Fruit fly (Drosophila melanogaster) whole organism, embryonic: ENCODE measurements around the gene CG9733.
A peak's percentile ranks its signal among the peaks of the same experiment; 100 is the strongest.

Experiments used
- Antp ChIP-seq: fragments of 200-800 bp; sonication (Bioruptor generic); optimal IDR thresholded peaks from 3 replicates; lab custom pipeline; 2016; ENCODE audit warnings: missing biosample characterization, missing genetic modification characterization
- CG10543 ChIP-seq: fragments of 200-800 bp; sonication (Bioruptor generic); optimal IDR thresholded peaks from 3 replicates; lab custom pipeline; 2017; ENCODE audit warnings: missing biosample characterization, mild to moderate bottlenecking, missing genetic modification characterization, moderate library complexity
- CG10654 ChIP-seq: fragments of 200-800 bp; sonication (Bioruptor generic); optimal IDR thresholded peaks from 2 replicates; lab custom pipeline; 2016; ENCODE audit warnings: missing biosample characterization, missing genetic modification characterization
- CG11695 ChIP-seq: fragments of 200-800 bp; sonication (Bioruptor generic); IDR thresholded peaks from 3 replicates; pipeline ENCODE4 v1.3.6; 2022; ENCODE audit warnings: missing biosample characterization, missing genetic modification characterization
- CG12219 ChIP-seq: fragments of 200-800 bp; sonication (Bioruptor generic); optimal IDR thresholded peaks from 3 replicates; lab custom pipeline; 2018; ENCODE audit warnings: missing biosample characterization, mild to moderate bottlenecking, missing genetic modification characterization
- CG12391 ChIP-seq: fragments of 200-800 bp; sonication (Bioruptor generic); optimal IDR thresholded peaks from 3 replicates; lab custom pipeline; 2018; ENCODE audit warnings: missing biosample characterization, mild to moderate bottlenecking, missing genetic modification characterization, moderate library complexity
- CG13424 ChIP-seq: fragments of 200-800 bp; sonication (Bioruptor generic); optimal IDR thresholded peaks from 2 replicates; lab custom pipeline; 2019; ENCODE audit warnings: missing biosample characterization, mild to moderate bottlenecking, missing genetic modification characterization, moderate library complexity
- CG13624 ChIP-seq: fragments of 200-800 bp; sonication (Bioruptor generic); optimal IDR thresholded peaks from 2 replicates; lab custom pipeline; 2016; ENCODE audit warnings: missing biosample characterization, missing genetic modification characterization
- CG14860 ChIP-seq: fragments of 200-800 bp; sonication (Bioruptor generic); IDR thresholded peaks from 3 replicates; pipeline ENCODE4 v1.3.6; 2022; ENCODE audit warnings: missing biosample characterization, missing genetic modification characterization; ENCODE audit not compliant: partially characterized antibody
- CG1647 ChIP-seq: fragments of 200-800 bp; sonication (Bioruptor generic); optimal IDR thresholded peaks from 3 replicates; lab custom pipeline; 2016; ENCODE audit warnings: missing biosample characterization, missing genetic modification characterization
- CG16863 ChIP-seq: fragments of 200-800 bp; sonication (Bioruptor generic); optimal IDR thresholded peaks from 3 replicates; lab custom pipeline; 2016; ENCODE audit warnings: missing biosample characterization, missing genetic modification characterization
- CG1832 ChIP-seq: fragments of 200-800 bp; sonication (Bioruptor generic); optimal IDR thresholded peaks from 2 replicates; lab custom pipeline; 2017; ENCODE audit warnings: missing biosample characterization, mild to moderate bottlenecking, missing genetic modification characterization, inconsistent platforms
- CG18599 ChIP-seq: fragments of 200-800 bp; sonication (Bioruptor generic); optimal IDR thresholded peaks from 3 replicates; lab custom pipeline; 2017; ENCODE audit warnings: missing biosample characterization, missing genetic modification characterization, mild to moderate bottlenecking, moderate library complexity, missing genetic modification reagents
- CG30403 ChIP-seq: fragments of 200-800 bp; sonication (Bioruptor generic); optimal IDR thresholded peaks from 3 replicates; lab custom pipeline; 2016; ENCODE audit warnings: missing biosample characterization, missing genetic modification characterization
- CG31365 ChIP-seq: fragments of 200-800 bp; sonication (Bioruptor generic); optimal IDR thresholded peaks from 2 replicates; lab custom pipeline; 2018; ENCODE audit warnings: missing biosample characterization, mild to moderate bottlenecking, missing genetic modification characterization
- CG32772 ChIP-seq: fragments of 200-800 bp; sonication (Bioruptor generic); IDR thresholded peaks from 2 replicates; pipeline ENCODE4 v1.3.6; 2022; ENCODE audit warnings: missing biosample characterization, missing genetic modification characterization
- CG6254 ChIP-seq: fragments of 200-800 bp; sonication (Bioruptor generic); optimal IDR thresholded peaks from 3 replicates; lab custom pipeline; 2017; ENCODE audit warnings: mild to moderate bottlenecking, missing biosample characterization, missing genetic modification reagents, missing genetic modification characterization
- CG6683 ChIP-seq: fragments of 200-800 bp; sonication (Bioruptor generic); optimal IDR thresholded peaks from 2 replicates; lab custom pipeline; 2017; ENCODE audit warnings: missing biosample characterization, mild to moderate bottlenecking, missing genetic modification characterization, missing genetic modification reagents
- CG6689 ChIP-seq: fragments of 200-800 bp; sonication (Bioruptor generic); IDR thresholded peaks from 2 replicates; pipeline ENCODE4 v1.3.6; 2022; ENCODE audit warnings: missing biosample characterization, missing genetic modification characterization
- CG7786 ChIP-seq: fragments of 200-800 bp; sonication (Bioruptor generic); optimal IDR thresholded peaks from 2 replicates; lab custom pipeline; 2016; ENCODE audit warnings: missing biosample characterization, missing genetic modification characterization
- CG7839 ChIP-seq: fragments of 200-800 bp; sonication (Bioruptor generic); optimal IDR thresholded peaks from 3 replicates; lab custom pipeline; 2018; ENCODE audit warnings: missing biosample characterization, mild to moderate bottlenecking, missing genetic modification characterization, moderate library complexity
- CTCF ChIP-seq: fragments of 200-800 bp; sonication (Bioruptor generic); optimal IDR thresholded peaks from 2 replicates; lab custom pipeline; 2017; ENCODE audit warnings: missing biosample characterization, mild to moderate bottlenecking, missing genetic modification characterization, moderate library complexity
- HLH4C ChIP-seq: fragments of 200-800 bp; sonication (Bioruptor generic); IDR thresholded peaks from 3 replicates; pipeline ENCODE4 v1.3.6; 2022; ENCODE audit warnings: missing biosample characterization, missing genetic modification characterization; ENCODE audit not compliant: partially characterized antibody
- Hmr ChIP-seq: fragments of 200-800 bp; sonication (Bioruptor generic); optimal IDR thresholded peaks from 3 replicates; lab custom pipeline; 2017; ENCODE audit warnings: mild to moderate bottlenecking, missing biosample characterization, missing genetic modification reagents, missing genetic modification characterization
- MBD-R2 ChIP-seq: fragments of 200-800 bp; sonication (Bioruptor generic); IDR thresholded peaks from 2 replicates; pipeline ENCODE4 v1.3.6; 2022; ENCODE audit warnings: missing biosample characterization, missing genetic modification characterization
- Side ChIP-seq: fragments of 200-800 bp; sonication (Bioruptor generic); optimal IDR thresholded peaks from 2 replicates; lab custom pipeline; 2016; ENCODE audit warnings: missing biosample characterization, missing genetic modification characterization
- Sry-δ ChIP-seq: fragments of 200-800 bp; sonication (Bioruptor generic); optimal IDR thresholded peaks from 2 replicates; lab custom pipeline; 2016; ENCODE audit warnings: missing biosample characterization, missing genetic modification characterization
- cad ChIP-seq: fragments of >200 bp; optimal IDR thresholded peaks from 2 replicates; lab custom pipeline; 2017; ENCODE audit warnings: missing biosample characterization, missing genetic modification characterization
- corto ChIP-seq: fragments of 200-800 bp; sonication (Bioruptor generic); optimal IDR thresholded peaks from 2 replicates; lab custom pipeline; 2016; ENCODE audit warnings: missing biosample characterization, mild to moderate bottlenecking, missing genetic modification characterization, moderate library complexity
- crp ChIP-seq, 2 experiments: fragments of 200-800 bp; sonication (Bioruptor generic); optimal IDR thresholded peaks; 2 replicates in 1 of 2; 3 replicates in 1 of 2; lab custom pipeline; 2017; ENCODE audit warnings: missing biosample characterization in 2 of 2, missing genetic modification characterization in 2 of 2, mild to moderate bottlenecking in 1 of 2, moderate library complexity in 1 of 2
- cwo ChIP-seq: fragments of 200-800 bp; sonication (Bioruptor generic); optimal IDR thresholded peaks from 3 replicates; lab custom pipeline; 2017; ENCODE audit warnings: missing biosample characterization, missing genetic modification characterization, mild to moderate bottlenecking, moderate library complexity, missing genetic modification reagents
- da ChIP-seq: fragments of 200-800 bp; sonication (Bioruptor generic); optimal IDR thresholded peaks from 2 replicates; lab custom pipeline; 2016; ENCODE audit warnings: missing biosample characterization, missing genetic modification characterization
- fd3F ChIP-seq: fragments of 200-800 bp; sonication (Bioruptor generic); optimal IDR thresholded peaks from 2 replicates; lab custom pipeline; 2018; ENCODE audit warnings: missing biosample characterization, mild to moderate bottlenecking, missing genetic modification characterization, moderate library complexity
- ftz-f1 ChIP-seq: fragments of 200-800 bp; sonication (Bioruptor generic); optimal IDR thresholded peaks from 2 replicates; lab custom pipeline; 2016; ENCODE audit warnings: missing biosample characterization, missing genetic modification characterization
- hb ChIP-seq: fragments of 200-800 bp; sonication (Bioruptor generic); IDR thresholded peaks from 3 replicates; pipeline ENCODE4 v1.3.6; 2022; ENCODE audit warnings: missing biosample characterization, missing genetic modification characterization; ENCODE audit not compliant: partially characterized antibody
- lov ChIP-seq, 2 experiments: fragments of 200-800 bp in 1 of 2; fragments of >200 bp in 1 of 2; sonication (Bioruptor generic) in 1 of 2; IDR thresholded peaks in 1 of 2; optimal IDR thresholded peaks in 1 of 2; 2 replicates in 1 of 2; 3 replicates in 1 of 2; pipeline versions ENCODE4 v1.3.6 to Lab custom; 2017 to 2022; ENCODE audit warnings: missing biosample characterization in 1 of 2, missing genetic modification characterization in 1 of 2
- mld ChIP-seq: fragments of 200-800 bp; sonication (Bioruptor generic); IDR thresholded peaks from 3 replicates; pipeline ENCODE4 v1.3.6; 2022; ENCODE audit warnings: missing biosample characterization, missing genetic modification characterization; ENCODE audit not compliant: partially characterized antibody
- pros ChIP-seq: fragments of 200-800 bp; sonication (Bioruptor generic); optimal IDR thresholded peaks from 3 replicates; lab custom pipeline; 2019; ENCODE audit warnings: missing biosample characterization, mild to moderate bottlenecking, missing genetic modification characterization, moderate library complexity
- psq ChIP-seq: fragments of 200-800 bp; sonication (Bioruptor generic); optimal IDR thresholded peaks from 2 replicates; lab custom pipeline; 2017; ENCODE audit warnings: missing biosample characterization, missing genetic modification characterization
- sima ChIP-seq: fragments of 200-800 bp; sonication (Bioruptor generic); optimal IDR thresholded peaks from 2 replicates; lab custom pipeline; 2016; ENCODE audit warnings: missing biosample characterization, missing genetic modification characterization
- slp2 ChIP-seq: fragments of 200-800 bp; sonication (Bioruptor generic); optimal IDR thresholded peaks from 2 replicates; lab custom pipeline; 2016; ENCODE audit warnings: missing biosample characterization, missing genetic modification characterization
- sr ChIP-seq: fragments of 200-800 bp; sonication (Bioruptor generic); IDR thresholded peaks from 3 replicates; pipeline ENCODE4 v1.3.6; 2022; ENCODE audit warnings: missing biosample characterization, missing genetic modification characterization
- tgo ChIP-seq: fragments of 200-800 bp; sonication (Bioruptor generic); IDR thresholded peaks from 3 replicates; pipeline ENCODE4 v1.3.6; 2022; ENCODE audit warnings: missing biosample characterization, missing genetic modification characterization
- tll ChIP-seq, 2 experiments: fragments of 200-800 bp in 1 of 2; fragments of >200 bp in 1 of 2; sonication (Bioruptor generic) in 1 of 2; optimal IDR thresholded peaks; 2 replicates each; lab custom pipeline; 2017 to 2019; ENCODE audit warnings: missing biosample characterization in 2 of 2, missing genetic modification characterization in 2 of 2, mild to moderate bottlenecking in 1 of 2, moderate library complexity in 1 of 2
- twi ChIP-seq: fragments of 200-800 bp; optimal IDR thresholded peaks from 2 replicates; lab custom pipeline; 2019; ENCODE audit warnings: missing biosample characterization, mild to moderate bottlenecking, missing genetic modification characterization, moderate library complexity
- wek ChIP-seq: fragments of 200-800 bp; sonication (Bioruptor generic); optimal IDR thresholded peaks from 3 replicates; lab custom pipeline; 2018; ENCODE audit warnings: missing biosample characterization, mild to moderate bottlenecking, missing genetic modification characterization, moderate library complexity
- wor ChIP-seq: fragments of 200-800 bp; sonication (Bioruptor generic); IDR thresholded peaks from 2 replicates; pipeline ENCODE4 v1.3.6; 2022; ENCODE audit warnings: missing biosample characterization, missing genetic modification characterization
- yki ChIP-seq: fragments of >200 bp; optimal IDR thresholded peaks from 3 replicates; lab custom pipeline; 2018

CG9733 gene

DNA sequence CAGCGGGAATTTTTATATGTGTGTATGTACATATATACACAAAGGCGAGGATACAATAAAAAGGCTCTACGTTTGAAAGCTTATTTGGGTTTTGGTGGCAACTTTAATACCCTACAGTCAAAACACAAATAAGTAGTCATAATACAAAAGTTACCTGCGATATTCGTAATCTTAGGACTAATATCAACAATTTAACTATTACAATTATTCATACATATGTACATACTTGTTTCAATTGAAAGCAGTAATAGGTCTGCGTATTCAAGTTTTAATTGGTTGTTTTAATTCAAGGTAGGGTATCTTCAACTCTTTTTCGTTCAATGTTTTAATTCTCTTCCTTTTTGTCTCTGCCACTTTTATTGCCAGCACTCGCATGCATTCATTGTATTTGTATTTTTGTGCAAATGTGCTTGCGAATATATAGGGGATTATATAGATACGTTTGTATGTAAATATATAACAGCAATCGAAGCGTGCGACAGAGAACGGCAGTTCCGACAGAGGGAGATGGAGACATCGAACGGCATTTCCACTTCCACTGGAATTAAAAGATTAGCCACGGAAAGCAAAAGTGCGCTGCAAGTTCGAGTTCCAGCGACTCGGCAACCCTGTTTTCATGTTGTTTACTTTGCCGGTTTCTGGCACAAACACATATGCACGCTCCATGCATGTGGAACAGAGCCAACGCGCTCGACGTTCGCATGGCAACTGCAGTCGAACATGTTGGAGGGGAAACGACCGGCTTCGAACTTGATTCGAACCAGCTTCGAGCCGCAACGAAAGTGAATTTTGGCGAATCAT, 30.2 kb upstream of the CG9733 start (continued):
- TF ChIP-seq CG18599 = peak; percentile 14
- TF ChIP-seq CG6254 (GFP tag; lab: Kevin White, UChicago) = peak; percentile 61
- TF ChIP-seq cad (GFP tag; lab: Kevin White, UChicago) = no peak
- TF ChIP-seq CG31365 (tag; lab: Kevin White, UChicago) = no peak
- no peak for TF ChIP-seq crp (GFP tag; optimal IDR thresholded peaks at IDR 0.05; lab: Kevin White, UChicago)
- TF ChIP-seq CG13424 (tag; lab: Kevin White, UChicago) = peak; percentile 43
- TF ChIP-seq lov (optimal IDR thresholded peaks at IDR 0.05; lab: Kevin White, UChicago) = no peak
- TF ChIP-seq lov (GFP tag; IDR thresholded peaks at IDR 0.05; lab: Robert Waterston, UW) = peak; percentile 76; the same call in 1 of the 3 replicates
- TF ChIP-seq CG7839 (tag; lab: Kevin White, UChicago) = peak; percentile 38
- 0 out of 3 replicates have a peak, but pooled peaks have one; percentile 36 for TF ChIP-seq tgo (GFP tag; lab: Robert Waterston, UW)
- 0 out of 3 replicates have a peak, but pooled peaks have one; percentile 22 for TF ChIP-seq HLH4C (GFP tag; lab: Robert Waterston, UW)
- TF ChIP-seq yki (lab: Kevin White, UChicago) = no peak
- peak; percentile 26 for TF ChIP-seq fd3F (GFP tag; lab: Kevin White, UChicago)
- TF ChIP-seq Antp (GFP tag; lab: Kevin White, UChicago) = peak; percentile 54
- TF ChIP-seq hb (GFP tag; lab: Robert Waterston, UW) = no peak
- no peak for TF ChIP-seq Sry-δ
- TF ChIP-seq twi = peak; percentile 37
- no peak for TF ChIP-seq psq (GFP tag; lab: Kevin White, UChicago)
- TF ChIP-seq CG16863 (GFP tag; lab: Kevin White, UChicago) = peak; percentile 55
- peak; percentile 26 for TF ChIP-seq CG12391
- TF ChIP-seq CG32772 (GFP tag; lab: Robert Waterston, UW) = no peak
- peak; percentile 36 for TF ChIP-seq CG12219 (GFP tag; lab: Kevin White, UChicago)
- TF ChIP-seq CG10543 (GFP tag; lab: Kevin White, UChicago) = no peak
- no peak for TF ChIP-seq Hmr
- peak; percentile 11 for TF ChIP-seq pros (GFP tag; lab: Kevin White, UChicago)
- TF ChIP-seq CG6683 (GFP tag; lab: Kevin White, UChicago) = no peak
- TF ChIP-seq mld (GFP tag; lab: Robert Waterston, UW) = 0 out of 3 replicates have a peak, but pooled peaks have one; percentile 36
- TF ChIP-seq ftz-f1 = no peak
- no peak for TF ChIP-seq wor
- peak; percentile 56 for TF ChIP-seq CG30403 (GFP tag; lab: Kevin White, UChicago)
- peak; percentile 13 for TF ChIP-seq CG7786 (GFP tag; lab: Kevin White, UChicago)
- peak; percentile 59 for TF ChIP-seq CG10654
- peak; percentile 28; the same call in 1 of the 2 replicates for TF ChIP-seq CG6689 (GFP tag; lab: Robert Waterston, UW)
- peak; percentile 56 for TF ChIP-seq slp2 (GFP tag; lab: Kevin White, UChicago)
- TF ChIP-seq CG11695 (GFP tag; lab: Robert Waterston, UW) = no peak
- no peak for TF ChIP-seq cwo (GFP tag; lab: Kevin White, UChicago)
- TF ChIP-seq tll (GFP tag; optimal IDR thresholded peaks at IDR 0.05; lab: Kevin White, UChicago) = no peak
- TF ChIP-seq wek (GFP tag; lab: Kevin White, UChicago) = peak; percentile 33
- no peak for TF ChIP-seq CG14860
- TF ChIP-seq CTCF = no peak
- no peak for TF ChIP-seq da (GFP tag; lab: Kevin White, UChicago)
- TF ChIP-seq corto = peak; percentile 37
- TF ChIP-seq CG1832 (GFP tag; lab: Kevin White, UChicago) = peak; percentile 31
- TF ChIP-seq Side (GFP tag; lab: Kevin White, UChicago) = no peak
- peak; percentile 50 for TF ChIP-seq CG13624 (GFP tag; lab: Kevin White, UChicago)
- peak; percentile 36 for TF ChIP-seq CG1647 (GFP tag; lab: Kevin White, UChicago)
- no peak for TF ChIP-seq sr (GFP tag; lab: Robert Waterston, UW)
- no peak for TF ChIP-seq sima (GFP tag; lab: Kevin White, UChicago)
- TF ChIP-seq MBD-R2 (GFP tag; lab: Robert Waterston, UW) = peak; percentile 17; the same call in 1 of the 2 replicates
